Fruit fly (Drosophila melanogaster) whole organism, embryonic: ENCODE data around the gene Sam-S.

ENCODE experiments used
- Asciz ChIP-seq: fragments of 200-800 bp; sonication (Bioruptor generic); optimal IDR thresholded peaks from 2 replicates; lab custom pipeline; 2017; ENCODE audit warnings: missing biosample characterization, mild to moderate bottlenecking, missing genetic modification characterization, missing genetic modification reagents
- CG10565 ChIP-seq: fragments of 200-800 bp; sonication (Bioruptor generic); optimal IDR thresholded peaks from 3 replicates; lab custom pipeline; 2016; ENCODE audit warnings: missing biosample characterization, mild to moderate bottlenecking, missing genetic modification characterization
- CG11247 ChIP-seq: fragments of 200-800 bp; sonication (Bioruptor generic); IDR thresholded peaks from 2 replicates; pipeline ENCODE4 v1.3.6; 2022; ENCODE audit warnings: missing biosample characterization, missing genetic modification characterization
- CG11398 ChIP-seq: fragments of 200-800 bp; sonication (Bioruptor generic); optimal IDR thresholded peaks from 2 replicates; lab custom pipeline; 2016; ENCODE audit warnings: missing biosample characterization, missing genetic modification characterization
- CG12071 ChIP-seq: fragments of 200-800 bp; sonication (Bioruptor generic); optimal IDR thresholded peaks from 3 replicates; lab custom pipeline; 2018; ENCODE audit warnings: missing biosample characterization, mild to moderate bottlenecking, missing genetic modification characterization
- CG12769 ChIP-seq: fragments of 200-800 bp; sonication (Bioruptor generic); optimal IDR thresholded peaks from 2 replicates; lab custom pipeline; 2019; ENCODE audit warnings: missing biosample characterization, mild to moderate bottlenecking, missing genetic modification characterization, moderate library complexity
- CG13287 ChIP-seq: fragments of 200-800 bp; sonication (Bioruptor generic); IDR thresholded peaks from 2 replicates; pipeline ENCODE4 v1.3.6; 2022; ENCODE audit warnings: missing biosample characterization, missing genetic modification characterization; ENCODE audit not compliant: partially characterized antibody
- CG15514 ChIP-seq: fragments of 200-800 bp; sonication (Bioruptor generic); optimal IDR thresholded peaks from 3 replicates; lab custom pipeline; 2017; ENCODE audit warnings: missing biosample characterization, missing genetic modification characterization, mild to moderate bottlenecking, moderate library complexity, missing genetic modification reagents
- CG16815 ChIP-seq: fragments of 200-800 bp; sonication (Bioruptor generic); optimal IDR thresholded peaks from 3 replicates; lab custom pipeline; 2017; ENCODE audit warnings: missing biosample characterization, mild to moderate bottlenecking, missing genetic modification characterization
- CG17359 ChIP-seq: fragments of 200-800 bp; sonication (Bioruptor generic); optimal IDR thresholded peaks from 3 replicates; lab custom pipeline; 2018; ENCODE audit warnings: missing biosample characterization, mild to moderate bottlenecking, missing genetic modification characterization, moderate library complexity
- CG17802 ChIP-seq: fragments of 200-800 bp; sonication (Bioruptor generic); optimal IDR thresholded peaks from 2 replicates; lab custom pipeline; 2018; ENCODE audit warnings: missing biosample characterization, mild to moderate bottlenecking, missing genetic modification characterization, moderate library complexity
- CG3726 ChIP-seq: fragments of 200-800 bp; sonication (Bioruptor generic); IDR thresholded peaks from 3 replicates; pipeline ENCODE4, ENCODE4 v1.3.6; 2022; ENCODE audit warnings: missing biosample characterization, missing genetic modification characterization
- CG4282 ChIP-seq: fragments of 200-800 bp; sonication (Bioruptor generic); optimal IDR thresholded peaks from 2 replicates; lab custom pipeline; 2016; ENCODE audit warnings: missing biosample characterization, missing genetic modification characterization
- CG5245 ChIP-seq: fragments of 200-800 bp; sonication (Bioruptor generic); optimal IDR thresholded peaks from 3 replicates; lab custom pipeline; 2016; ENCODE audit warnings: missing biosample characterization, missing genetic modification characterization
- CG5953 ChIP-seq: fragments of 200-800 bp; sonication (Bioruptor generic); IDR thresholded peaks from 2 replicates; pipeline ENCODE4 v1.3.6; 2022; ENCODE audit warnings: missing biosample characterization, missing genetic modification characterization
- CG6254 ChIP-seq: fragments of 200-800 bp; sonication (Bioruptor generic); optimal IDR thresholded peaks from 3 replicates; lab custom pipeline; 2017; ENCODE audit warnings: mild to moderate bottlenecking, missing biosample characterization, missing genetic modification reagents, missing genetic modification characterization
- CG7928 ChIP-seq: fragments of 200-800 bp; sonication (Bioruptor generic); optimal IDR thresholded peaks from 2 replicates; lab custom pipeline; 2017; ENCODE audit warnings: missing biosample characterization, mild to moderate bottlenecking, missing genetic modification characterization
- CG8924 ChIP-seq: fragments of 200-800 bp; optimal IDR thresholded peaks from 3 replicates; lab custom pipeline; 2019; ENCODE audit warnings: missing biosample characterization, mild to moderate bottlenecking, missing genetic modification characterization, moderate library complexity
- CrebB ChIP-seq: fragments of 200-800 bp; sonication (Bioruptor generic); optimal IDR thresholded peaks from 3 replicates; lab custom pipeline; 2018; ENCODE audit warnings: missing biosample characterization, mild to moderate bottlenecking, missing genetic modification characterization
- D ChIP-seq, 2 experiments: fragments of 200-800 bp in 1 of 2; fragments of >200 bp in 1 of 2; sonication (Bioruptor generic) in 1 of 2; optimal IDR thresholded peaks; 2 replicates in 1 of 2; 3 replicates in 1 of 2; lab custom pipeline; 2017; ENCODE audit warnings: mild to moderate bottlenecking in 1 of 2, missing biosample characterization in 1 of 2, missing genetic modification characterization in 1 of 2, missing genetic modification reagents in 1 of 2
- Dip2 ChIP-seq: fragments of 200-800 bp; sonication (Bioruptor generic); IDR thresholded peaks from 2 replicates; pipeline ENCODE4 v1.3.6; 2022; ENCODE audit warnings: missing biosample characterization, missing genetic modification characterization
- Dip3 ChIP-seq: fragments of 200-800 bp; sonication (Bioruptor generic); optimal IDR thresholded peaks from 3 replicates; lab custom pipeline; 2016; ENCODE audit warnings: missing biosample characterization, missing genetic modification characterization
- Dll ChIP-seq: fragments of 200-800 bp; sonication (Bioruptor generic); IDR thresholded peaks from 4 replicates; pipeline ENCODE4 v1.3.6; 2022; ENCODE audit warnings: missing biosample characterization, missing genetic modification characterization; ENCODE audit not compliant: partially characterized antibody
- Eip74EF ChIP-seq, 2 experiments: fragments of 200-800 bp in 1 of 2; fragments of >200 bp in 1 of 2; sonication (Bioruptor generic) in 1 of 2; optimal IDR thresholded peaks; 2 replicates each; lab custom pipeline; 2017 to 2019; ENCODE audit warnings: missing biosample characterization in 2 of 2, missing genetic modification characterization in 2 of 2, mild to moderate bottlenecking in 1 of 2, moderate library complexity in 1 of 2
- Hmr ChIP-seq: fragments of 200-800 bp; sonication (Bioruptor generic); optimal IDR thresholded peaks from 3 replicates; lab custom pipeline; 2017; ENCODE audit warnings: mild to moderate bottlenecking, missing biosample characterization, missing genetic modification reagents, missing genetic modification characterization
- Hmx ChIP-seq: fragments of 200-800 bp; sonication (Bioruptor generic); optimal IDR thresholded peaks from 2 replicates; lab custom pipeline; 2016; ENCODE audit warnings: missing biosample characterization, missing genetic modification characterization
- Kr ChIP-seq: fragments of 200-800 bp; sonication (Bioruptor generic); optimal IDR thresholded peaks from 2 replicates; lab custom pipeline; 2017; ENCODE audit warnings: missing biosample characterization, mild to moderate bottlenecking, missing genetic modification characterization
- Lpt ChIP-seq: fragments of >200 bp; optimal IDR thresholded peaks from 2 replicates; lab custom pipeline; 2018; ENCODE audit warnings: missing biosample characterization, missing genetic modification characterization
- Med ChIP-seq: fragments of 200-800 bp; sonication (Bioruptor generic); peaks from one replicate; lab custom pipeline; 2016; ENCODE audit warnings: missing biosample characterization, missing genetic modification characterization, mild to moderate bottlenecking, inconsistent platforms, moderate library complexity
- Myb ChIP-seq: fragments of 200-800 bp; sonication (Bioruptor generic); optimal IDR thresholded peaks from 2 replicates; lab custom pipeline; 2016; ENCODE audit warnings: missing biosample characterization, missing genetic modification characterization
- Nf-YC ChIP-seq: fragments of 200-800 bp; optimal IDR thresholded peaks from 3 replicates; lab custom pipeline; 2019; ENCODE audit warnings: missing biosample characterization, mild to moderate bottlenecking, missing genetic modification characterization, moderate library complexity
- NfI ChIP-seq: fragments of 200-800 bp; sonication (Bioruptor generic); optimal IDR thresholded peaks from 3 replicates; lab custom pipeline; 2018; ENCODE audit warnings: missing biosample characterization, mild to moderate bottlenecking, missing genetic modification characterization, moderate library complexity
- Rfx ChIP-seq: fragments of 200-800 bp; sonication (Bioruptor generic); IDR thresholded peaks from 2 replicates; pipeline ENCODE4 v1.3.6; 2022; ENCODE audit warnings: missing biosample characterization, missing genetic modification characterization
- Sox100B ChIP-seq: fragments of 200-800 bp; sonication (Bioruptor generic); optimal IDR thresholded peaks from 3 replicates; lab custom pipeline; 2018; ENCODE audit warnings: missing biosample characterization, mild to moderate bottlenecking, missing genetic modification characterization
- Stat92E ChIP-seq, 3 experiments: fragments of >200 bp in 2 of 3; fragments of 200-800 bp in 1 of 3; sonication (Bioruptor generic) in 1 of 3; optimal IDR thresholded peaks; 2 replicates each; lab custom pipeline; 2017 to 2019; ENCODE audit warnings: missing biosample characterization in 3 of 3, missing genetic modification characterization in 3 of 3, mild to moderate bottlenecking in 1 of 3, moderate library complexity in 1 of 3
- Xrp1 ChIP-seq: fragments of 200-800 bp; sonication (Bioruptor generic); IDR thresholded peaks from 2 replicates; pipeline ENCODE4 v1.3.6; 2022; ENCODE audit warnings: missing biosample characterization, missing genetic modification characterization
- bowl ChIP-seq: fragments of 200-800 bp; sonication (Bioruptor generic); IDR thresholded peaks from 2 replicates; pipeline ENCODE4 v1.3.6; 2022; ENCODE audit warnings: missing biosample characterization, missing genetic modification characterization
- cg ChIP-seq: fragments of 200-800 bp; sonication (Bioruptor generic); optimal IDR thresholded peaks from 3 replicates; lab custom pipeline; 2019; ENCODE audit warnings: missing biosample characterization, mild to moderate bottlenecking, missing genetic modification characterization, moderate library complexity
- emc ChIP-seq: fragments of 200-800 bp; sonication (Bioruptor generic); optimal IDR thresholded peaks from 2 replicates; lab custom pipeline; 2016; ENCODE audit warnings: missing biosample characterization, missing genetic modification characterization
- en ChIP-seq: fragments of 200-800 bp; sonication (Bioruptor generic); optimal IDR thresholded peaks from 2 replicates; lab custom pipeline; 2016; ENCODE audit warnings: missing biosample characterization, missing genetic modification characterization
- ewg ChIP-seq: fragments of 200-800 bp; sonication (Bioruptor generic); optimal IDR thresholded peaks from 3 replicates; lab custom pipeline; 2017; ENCODE audit warnings: mild to moderate bottlenecking, missing biosample characterization, missing genetic modification reagents, missing genetic modification characterization
- exex ChIP-seq: fragments of 200-800 bp; sonication (Bioruptor generic); optimal IDR thresholded peaks from 4 replicates; lab custom pipeline; 2018; ENCODE audit warnings: missing biosample characterization, mild to moderate bottlenecking, missing genetic modification characterization, moderate library complexity
- fd3F ChIP-seq: fragments of 200-800 bp; sonication (Bioruptor generic); optimal IDR thresholded peaks from 2 replicates; lab custom pipeline; 2018; ENCODE audit warnings: missing biosample characterization, mild to moderate bottlenecking, missing genetic modification characterization, moderate library complexity
- psq ChIP-seq: fragments of 200-800 bp; sonication (Bioruptor generic); optimal IDR thresholded peaks from 2 replicates; lab custom pipeline; 2017; ENCODE audit warnings: missing biosample characterization, missing genetic modification characterization
- scrt ChIP-seq: fragments of 200-800 bp; sonication (Bioruptor generic); optimal IDR thresholded peaks from 2 replicates; lab custom pipeline; 2018; ENCODE audit warnings: missing biosample characterization, mild to moderate bottlenecking, missing genetic modification characterization, moderate library complexity
- sd ChIP-seq: fragments of 200-800 bp; sonication (Bioruptor generic); optimal IDR thresholded peaks from 3 replicates; lab custom pipeline; 2018; ENCODE audit warnings: missing biosample characterization, mild to moderate bottlenecking, missing genetic modification characterization, moderate library complexity
- seq ChIP-seq: fragments of 200-800 bp; sonication (Bioruptor generic); IDR thresholded peaks from 2 replicates; pipeline ENCODE4 v1.3.6; 2022; ENCODE audit warnings: missing biosample characterization, missing genetic modification characterization
- slp2 ChIP-seq: fragments of 200-800 bp; sonication (Bioruptor generic); optimal IDR thresholded peaks from 2 replicates; lab custom pipeline; 2016; ENCODE audit warnings: missing biosample characterization, missing genetic modification characterization
- stc ChIP-seq: fragments of 200-800 bp; sonication (Bioruptor generic); IDR thresholded peaks from 2 replicates; pipeline ENCODE4 v1.3.6; 2022; ENCODE audit warnings: missing biosample characterization, missing genetic modification characterization
- wek ChIP-seq: fragments of 200-800 bp; sonication (Bioruptor generic); optimal IDR thresholded peaks from 3 replicates; lab custom pipeline; 2018; ENCODE audit warnings: missing biosample characterization, mild to moderate bottlenecking, missing genetic modification characterization, moderate library complexity

Gene Sam-S

DNA sequence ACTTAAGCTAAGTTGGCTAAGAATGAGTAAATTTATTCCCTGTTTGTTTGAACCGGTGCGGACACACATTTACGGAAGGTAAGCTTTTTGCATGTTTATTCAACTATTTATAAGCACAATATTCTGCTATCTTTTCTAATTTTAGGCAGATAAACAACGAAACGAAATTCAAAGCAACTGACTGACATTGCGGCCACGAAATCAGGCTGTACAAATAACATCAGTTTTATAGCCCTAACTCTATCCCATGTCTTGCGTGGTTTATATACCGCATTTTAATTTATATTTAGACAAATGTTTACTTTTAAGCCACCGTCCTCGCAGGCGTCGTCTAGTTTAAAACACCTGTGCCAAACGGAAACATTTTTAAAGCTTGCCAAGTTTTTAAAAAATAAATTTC lies 21.6 kb upstream of the Sam-S start (continued):
- TF ChIP-seq Med (GFP tag; lab: Kevin White, UChicago): peak; percentile 76
- no peak for TF ChIP-seq CG16815 (GFP tag; lab: Kevin White, UChicago)
- TF ChIP-seq Lpt (GFP tag; lab: Kevin White, UChicago): no peak
- no peak for TF ChIP-seq CG4282 (GFP tag; lab: Kevin White, UChicago)
- TF ChIP-seq Xrp1 (GFP tag; lab: Robert Waterston, UW): no peak
- no peak for TF ChIP-seq CG5953
- no peak for TF ChIP-seq emc (GFP tag; lab: Kevin White, UChicago)
- no peak for TF ChIP-seq bowl (GFP tag; lab: Robert Waterston, UW)
- peak; percentile 47 for TF ChIP-seq CG12769 (tag; lab: Kevin White, UChicago)
- no peak; the same call in 1 of the 2 replicates for TF ChIP-seq Rfx (GFP tag; lab: Robert Waterston, UW)
- TF ChIP-seq NfI (GFP tag; lab: Kevin White, UChicago): no peak
- TF ChIP-seq CG6254 (GFP tag; lab: Kevin White, UChicago): no peak
- TF ChIP-seq fd3F (GFP tag; lab: Kevin White, UChicago): no peak
- TF ChIP-seq CG17802 (tag; lab: Kevin White, UChicago): no peak
- peak; percentile 41 for TF ChIP-seq CG15514 (GFP tag; lab: Kevin White, UChicago)
- no peak for TF ChIP-seq Sox100B (GFP tag; lab: Kevin White, UChicago)
- TF ChIP-seq Hmr: peak; percentile 64
- no peak for TF ChIP-seq CG11398 (GFP tag; lab: Kevin White, UChicago)
- no peak for TF ChIP-seq slp2 (GFP tag; lab: Kevin White, UChicago)
- TF ChIP-seq CrebB (tag; lab: Kevin White, UChicago): no peak
- TF ChIP-seq Hmx (GFP tag; lab: Kevin White, UChicago): no peak
- peak; percentile 7 for TF ChIP-seq scrt (GFP tag; lab: Kevin White, UChicago)
- no peak for TF ChIP-seq CG10565
- TF ChIP-seq D (optimal IDR thresholded peaks at IDR 0.05; lab: Kevin White, UChicago): no peak
- no peak for TF ChIP-seq D (GFP tag; optimal IDR thresholded peaks at IDR 0.05; lab: Kevin White, UChicago)
- TF ChIP-seq Dll (GFP tag; lab: Robert Waterston, UW): no peak
- TF ChIP-seq exex (tag; lab: Kevin White, UChicago): peak; percentile 38
- TF ChIP-seq Nf-YC (tag; lab: Kevin White, UChicago): no peak
- no peak for TF ChIP-seq Stat92E (GFP tag; optimal IDR thresholded peaks at IDR 0.05; lab: Kevin White, UChicago)
- TF ChIP-seq Eip74EF (GFP tag; optimal IDR thresholded peaks at IDR 0.05; lab: Kevin White, UChicago): no peak
- no peak for TF ChIP-seq CG7928
- TF ChIP-seq CG17359 (tag; lab: Kevin White, UChicago): no peak
- no peak for TF ChIP-seq psq
- no peak for TF ChIP-seq seq (GFP tag; lab: Robert Waterston, UW)
- TF ChIP-seq en (GFP tag; lab: Kevin White, UChicago): no peak
- TF ChIP-seq CG3726: no peak
- TF ChIP-seq CG5245 (GFP tag; lab: Kevin White, UChicago): no peak
- TF ChIP-seq Kr (GFP tag; lab: Kevin White, UChicago): no peak
- no peak for TF ChIP-seq ewg (GFP tag; lab: Kevin White, UChicago)
- no peak for TF ChIP-seq Asciz (GFP tag; lab: Kevin White, UChicago)
- no peak for TF ChIP-seq Dip3
- TF ChIP-seq CG11247: no peak
- TF ChIP-seq CG13287: no peak
- peak; percentile 1 for TF ChIP-seq sd (tag; lab: Kevin White, UChicago)
- no peak for TF ChIP-seq stc (GFP tag; lab: Robert Waterston, UW)
- TF ChIP-seq CG12071: peak; percentile 15
- no peak for TF ChIP-seq CG8924 (tag; lab: Kevin White, UChicago)
- TF ChIP-seq Dip2: no peak
- no peak for TF ChIP-seq wek (GFP tag; lab: Kevin White, UChicago)
- no peak for TF ChIP-seq cg (GFP tag; lab: Kevin White, UChicago)
- TF ChIP-seq Myb (GFP tag; lab: Kevin White, UChicago): no peak
